Fruit fly (Drosophila melanogaster) whole organism: ENCODE data around the gene chinmo.
A peak's percentile ranks its signal among the peaks of the same experiment; 100 is the strongest.

Source experiments
- CG8478 ChIP-seq: fragments of >200 bp; optimal IDR thresholded peaks from 2 replicates; lab custom pipeline; 2018; ENCODE audit warnings: inconsistent platforms
- Dll ChIP-seq: fragments of >200 bp; optimal IDR thresholded peaks from 2 replicates; lab custom pipeline; 2017
- EcR ChIP-seq, 2 experiments: fragments of >200 bp; optimal IDR thresholded peaks; 2 replicates each; lab custom pipeline; 2017; ENCODE audit warnings: missing biosample characterization in 2 of 2, missing genetic modification characterization in 2 of 2, missing genetic modification reagents in 2 of 2
- pan ChIP-seq: fragments of >200 bp; optimal IDR thresholded peaks from 2 replicates; lab custom pipeline; 2017
- psq ChIP-seq: fragments of >200 bp; optimal IDR thresholded peaks from 2 replicates; lab custom pipeline; 2017
- usp ChIP-seq: fragments of >200 bp; optimal IDR thresholded peaks from 2 replicates; lab custom pipeline; 2017; ENCODE audit warnings: missing biosample characterization, missing genetic modification characterization, mixed read lengths

Gene chinmo

DNA sequence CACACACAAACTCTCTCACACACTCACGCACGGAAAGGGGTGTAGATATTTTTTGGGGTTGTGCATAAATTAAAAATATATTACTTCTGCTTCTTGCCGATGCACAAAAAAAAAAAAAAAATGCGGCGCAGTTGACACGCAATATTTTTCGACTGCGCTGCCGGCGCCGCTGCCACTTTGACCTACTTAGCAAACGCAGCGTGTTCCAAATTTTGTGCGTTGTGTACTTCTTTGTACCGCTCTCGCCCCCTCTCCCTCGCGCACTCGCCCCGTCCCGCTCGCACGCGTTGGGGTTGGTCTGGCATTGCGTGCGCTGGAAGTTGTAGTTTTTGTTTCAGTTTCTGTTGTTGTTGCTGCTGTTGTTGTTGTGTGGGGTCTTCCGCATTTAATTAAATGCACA, 3.2 kb downstream of the chinmo start:
- TF ChIP-seq EcR (GFP tag; optimal IDR thresholded peaks at IDR 0.05; lab: Kevin White, UChicago) (no peak), pan (lab: Kevin White, UChicago) (no peak), Dll (lab: Kevin White, UChicago) (no peak), usp (GFP tag; lab: Kevin White, UChicago) (no peak), psq (lab: Kevin White, UChicago) (no peak), CG8478 (no peak)

DNA sequence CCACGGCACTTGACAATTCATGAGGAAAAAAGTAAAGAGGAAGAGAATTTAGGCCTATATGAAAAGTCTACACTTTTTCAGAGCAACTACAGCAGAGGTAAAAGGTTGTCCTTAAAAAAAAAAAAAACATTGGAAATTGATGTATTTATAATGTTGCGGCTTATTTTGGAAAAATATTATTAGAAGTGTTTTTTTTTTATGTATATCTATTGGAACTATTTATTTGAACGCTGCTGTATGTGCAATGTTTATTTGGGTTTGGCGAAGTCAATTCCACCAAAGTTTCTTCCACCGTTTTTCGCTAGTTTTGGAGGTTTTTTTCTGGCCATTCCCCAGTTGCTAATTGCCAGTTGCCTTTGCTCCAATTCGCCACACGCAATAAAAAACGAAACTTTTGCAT, 4.8 kb downstream of the chinmo start:
- TF ChIP-seq CG8478 (no peak), usp (GFP tag; lab: Kevin White, UChicago) (no peak), psq (lab: Kevin White, UChicago) (no peak), EcR (GFP tag; optimal IDR thresholded peaks at IDR 0.05; lab: Kevin White, UChicago) (no peak), Dll (lab: Kevin White, UChicago) (no peak)

DNA sequence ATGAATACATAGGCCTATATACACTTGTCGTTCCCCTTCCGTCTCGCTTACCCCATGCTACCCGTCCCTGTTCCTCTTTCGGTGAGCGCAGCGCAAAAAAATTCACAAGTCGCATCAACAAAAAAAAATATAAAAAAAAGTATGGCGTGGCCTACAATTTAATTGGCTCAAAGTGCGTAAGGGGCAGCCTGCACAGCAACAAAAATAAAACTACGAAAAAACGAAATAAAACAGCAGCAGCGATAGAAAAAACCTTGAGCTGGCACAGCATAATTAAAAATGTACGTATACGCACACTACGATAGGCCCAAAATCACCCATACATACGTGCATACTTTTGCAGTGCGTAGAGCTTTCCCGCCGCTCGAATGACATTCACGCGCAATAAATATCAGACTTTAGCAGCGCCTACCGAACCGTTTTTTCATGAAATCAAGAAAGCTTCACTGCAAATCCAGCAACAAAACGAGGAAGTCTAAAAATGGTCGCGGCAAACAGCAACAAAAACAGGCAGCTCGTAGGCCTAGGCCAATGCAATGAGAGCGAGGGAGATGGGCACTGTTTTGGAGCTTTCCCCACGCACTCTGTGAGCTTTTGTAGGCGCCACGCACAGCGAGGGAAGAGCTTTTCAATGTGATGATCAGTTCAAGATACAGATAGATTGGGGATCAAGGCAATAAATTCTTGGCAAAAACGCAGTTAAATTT, 5.9 kb downstream of the chinmo start:
- TF ChIP-seq pan (lab: Kevin White, UChicago): no peak
- no peak for TF ChIP-seq psq (lab: Kevin White, UChicago)
- no peak for TF ChIP-seq usp (GFP tag; lab: Kevin White, UChicago)
- TF ChIP-seq Dll (lab: Kevin White, UChicago): no peak
- TF ChIP-seq EcR (GFP tag; optimal IDR thresholded peaks at IDR 0.05; lab: Kevin White, UChicago): no peak
- no peak for TF ChIP-seq CG8478

DNA sequence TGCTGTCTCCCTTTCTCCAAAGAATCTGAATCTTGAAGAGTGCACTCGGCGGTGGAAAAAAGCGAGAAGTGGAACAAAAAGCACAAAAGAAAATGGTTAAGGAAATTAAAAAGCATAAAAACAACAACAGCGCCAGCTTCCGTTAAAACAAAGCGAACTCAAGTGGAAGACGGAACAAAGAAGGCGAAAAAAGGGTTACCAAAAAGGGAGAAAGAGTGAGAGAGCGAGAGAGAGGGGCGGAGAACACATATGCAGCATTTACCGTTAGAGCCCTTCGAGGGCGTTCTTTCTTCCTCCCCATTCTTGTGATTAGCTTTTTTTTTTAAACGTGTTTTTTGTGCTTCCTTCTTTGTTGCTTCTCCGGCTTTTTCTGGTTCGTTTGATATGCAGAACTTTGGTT, 7.1 kb downstream of the chinmo start:
- no peak for TF ChIP-seq CG8478
- no peak for TF ChIP-seq usp (GFP tag; lab: Kevin White, UChicago)
- no peak for TF ChIP-seq Dll (lab: Kevin White, UChicago)
- TF ChIP-seq psq (lab: Kevin White, UChicago): no peak
- no peak for TF ChIP-seq pan (lab: Kevin White, UChicago)
- TF ChIP-seq EcR (GFP tag; optimal IDR thresholded peaks at IDR 0.05; lab: Kevin White, UChicago): no peak

DNA sequence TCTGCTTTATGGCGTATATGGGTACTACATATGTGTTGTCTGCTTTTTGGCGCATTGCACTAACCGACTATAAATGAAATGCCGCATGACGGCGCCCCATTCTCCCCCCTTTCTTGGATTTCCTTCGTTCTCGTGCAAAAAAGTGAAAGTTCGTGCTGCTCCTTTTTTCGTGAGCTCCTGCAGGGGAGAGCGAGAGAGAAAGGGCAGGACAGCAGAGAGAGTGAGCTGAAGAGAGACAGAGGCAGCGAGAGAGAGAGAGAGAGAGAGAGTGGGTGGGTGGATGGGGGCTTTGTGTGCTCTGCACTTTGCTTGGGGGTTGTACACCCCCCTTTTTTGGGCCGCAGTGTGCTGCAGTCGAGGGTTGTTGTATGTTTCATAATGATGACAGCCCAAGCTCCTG, 12.0 kb downstream of the chinmo start:
- TF ChIP-seq pan (lab: Kevin White, UChicago) (no peak), psq (lab: Kevin White, UChicago) (no peak), usp (GFP tag; lab: Kevin White, UChicago) (no peak), EcR (GFP tag; optimal IDR thresholded peaks at IDR 0.05; lab: Kevin White, UChicago) (no peak), Dll (lab: Kevin White, UChicago) (no peak), CG8478 (no peak)

DNA sequence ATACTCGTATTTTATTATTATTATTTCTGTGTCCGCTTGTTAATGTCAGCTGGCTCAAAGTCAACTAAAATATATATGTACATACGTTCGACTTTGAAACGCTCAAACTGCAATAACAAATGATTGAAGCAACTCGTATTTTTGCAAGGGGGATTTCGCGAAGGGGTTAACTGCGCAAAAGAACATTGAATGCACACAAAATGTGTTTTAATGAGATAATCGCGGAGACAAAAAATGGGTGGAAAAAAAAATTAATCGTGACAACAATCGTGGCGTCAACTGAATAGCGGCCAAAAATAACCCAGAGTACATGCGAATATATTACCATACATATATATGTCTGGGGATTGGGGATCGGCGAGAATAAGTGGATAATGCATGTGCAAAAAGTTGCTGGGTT, 14.8 kb downstream of the chinmo start:
- TF ChIP-seq pan (lab: Kevin White, UChicago): no peak

DNA sequence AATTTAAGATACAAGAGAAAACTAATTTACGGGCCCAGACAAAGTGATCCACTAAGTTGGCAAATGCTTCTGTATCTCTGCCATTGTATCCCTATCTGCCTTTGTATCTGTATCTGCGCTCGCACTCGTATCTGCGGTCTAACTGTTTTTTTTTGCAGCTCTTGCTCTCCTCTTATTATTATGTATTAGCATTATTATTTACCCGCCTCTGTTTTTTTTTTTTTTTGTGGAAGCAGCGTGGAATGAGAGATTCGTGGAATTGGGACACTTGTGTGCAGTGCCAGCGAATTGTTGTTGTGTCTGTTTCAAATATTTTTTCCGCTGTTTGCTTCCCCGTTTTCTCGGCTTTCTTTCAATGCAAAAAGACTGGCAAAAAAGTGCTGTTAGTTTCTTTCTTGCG, 15.7 kb downstream of the chinmo start:
- TF ChIP-seq pan (lab: Kevin White, UChicago) (no peak), usp (GFP tag; lab: Kevin White, UChicago) (no peak), Dll (lab: Kevin White, UChicago) (no peak), psq (lab: Kevin White, UChicago) (no peak), CG8478 (no peak), EcR (GFP tag; optimal IDR thresholded peaks at IDR 0.05; lab: Kevin White, UChicago) (no peak)

DNA sequence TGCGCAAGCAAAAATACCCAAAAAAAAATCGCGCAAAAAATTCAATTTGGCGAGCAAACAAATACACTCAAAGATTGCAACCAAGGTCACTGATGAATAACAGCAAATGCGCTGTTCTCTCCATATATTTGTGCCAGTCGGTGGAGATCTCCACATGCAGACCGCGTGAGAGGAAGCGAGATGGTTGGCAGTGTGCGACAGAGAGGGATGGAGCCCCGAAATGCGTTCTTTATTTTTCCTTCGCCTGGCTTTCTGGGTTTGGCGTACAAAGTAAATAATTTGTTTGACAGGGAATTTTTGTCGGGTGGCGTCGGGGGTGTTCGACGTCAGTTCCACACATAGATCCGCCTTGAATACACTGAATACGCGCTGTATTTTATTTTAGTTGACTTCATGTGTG, 16.4 kb downstream of the chinmo start:
- TF ChIP-seq usp (GFP tag; lab: Kevin White, UChicago) (no peak), pan (lab: Kevin White, UChicago) (no peak), Dll (lab: Kevin White, UChicago) (no peak), EcR (GFP tag; optimal IDR thresholded peaks at IDR 0.05; lab: Kevin White, UChicago) (no peak), psq (lab: Kevin White, UChicago) (no peak)

DNA sequence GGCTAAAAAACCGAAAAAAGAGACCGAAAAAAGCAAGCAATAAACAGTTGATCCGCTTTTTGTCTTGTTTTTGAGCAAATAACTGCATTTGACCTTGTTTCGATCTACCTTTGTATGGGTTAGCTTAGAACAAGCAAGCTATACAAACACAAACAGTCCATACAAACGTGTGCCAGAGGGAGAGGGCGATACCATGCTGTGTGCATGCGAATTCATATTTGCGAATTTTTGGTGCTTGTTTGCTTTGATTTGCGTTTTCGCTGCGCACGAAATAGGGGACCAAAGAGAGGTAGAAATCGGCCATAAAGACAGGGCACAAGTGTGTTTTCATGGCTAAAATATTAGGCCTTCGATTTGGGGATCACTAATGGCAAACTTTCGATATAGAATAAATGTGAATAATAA, 17.6 kb downstream of the chinmo start:
- TF ChIP-seq CG8478: no peak
- TF ChIP-seq psq (lab: Kevin White, UChicago): no peak
- no peak for TF ChIP-seq EcR (GFP tag; optimal IDR thresholded peaks at IDR 0.05; lab: Kevin White, UChicago)
- no peak for TF ChIP-seq pan (lab: Kevin White, UChicago)
- TF ChIP-seq Dll (lab: Kevin White, UChicago): no peak
- TF ChIP-seq usp (GFP tag; lab: Kevin White, UChicago): no peak

DNA sequence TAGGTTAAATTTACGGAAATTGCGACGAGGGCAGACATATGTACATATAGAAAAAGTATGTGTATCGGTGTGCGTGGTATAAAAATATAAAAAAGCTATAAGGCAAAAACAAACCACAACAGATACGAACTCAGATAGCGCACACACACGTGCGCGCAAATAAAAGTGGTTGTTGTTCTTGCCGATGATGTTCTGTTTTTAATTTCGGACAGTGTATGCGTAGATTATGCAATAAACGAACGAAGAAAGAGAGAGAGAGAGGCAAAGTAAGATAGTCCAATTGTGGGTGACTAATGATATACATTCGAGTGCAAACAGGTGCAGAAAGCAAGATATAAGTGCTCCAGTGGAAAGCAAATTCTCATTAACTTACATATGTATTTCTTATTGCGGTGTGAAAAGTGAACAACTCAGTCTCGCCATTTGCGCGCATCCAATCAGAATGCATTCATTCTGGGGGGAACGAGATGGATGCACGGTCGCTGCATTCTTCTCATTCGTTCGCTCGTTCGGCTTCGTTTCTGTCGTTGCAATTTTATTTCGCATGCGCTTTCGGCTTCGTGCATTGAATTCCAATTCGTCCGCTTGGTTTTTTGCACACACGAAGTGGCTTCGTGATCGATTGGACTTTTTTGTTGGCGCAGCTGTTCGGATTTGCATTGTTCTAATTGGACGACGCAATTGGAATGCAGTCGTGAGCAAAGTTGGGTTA, 18.4 kb downstream of the chinmo start:
- TF ChIP-seq CG8478 (peak; percentile 80), EcR (GFP tag; optimal IDR thresholded peaks at IDR 0.05; lab: Kevin White, UChicago) (no peak), usp (GFP tag; lab: Kevin White, UChicago) (no peak), Dll (lab: Kevin White, UChicago) (no peak), pan (lab: Kevin White, UChicago) (no peak), psq (lab: Kevin White, UChicago) (no peak)

DNA sequence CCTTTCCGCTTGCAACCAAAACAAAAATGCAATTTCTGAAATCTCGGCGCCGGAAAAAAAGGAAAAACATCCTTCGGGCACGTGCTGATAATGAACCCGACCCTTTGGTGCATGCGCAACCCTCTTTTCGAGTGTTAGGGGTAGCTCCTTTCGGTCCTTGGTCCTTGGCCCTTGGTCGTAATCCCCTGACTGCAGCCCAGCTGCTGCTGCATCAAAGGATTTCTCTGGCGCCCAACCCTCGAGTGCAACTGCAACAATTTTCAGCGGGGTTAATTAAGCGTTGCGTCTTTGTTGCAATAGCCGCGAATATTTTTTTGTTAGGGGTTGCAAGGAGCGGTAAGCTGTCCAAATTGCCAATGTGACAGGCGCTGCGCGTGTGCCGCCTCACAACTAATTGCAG, 19.4 kb downstream of the chinmo start:
- TF ChIP-seq pan (lab: Kevin White, UChicago) (no peak), psq (lab: Kevin White, UChicago) (no peak), Dll (lab: Kevin White, UChicago) (no peak), usp (GFP tag; lab: Kevin White, UChicago) (no peak), EcR (GFP tag; optimal IDR thresholded peaks at IDR 0.05; lab: Kevin White, UChicago) (no peak)
